Worm (Caenorhabditis elegans) whole organism, young adult: Measurements from ENCODE around the gene T28H10.1.
A peak's percentile ranks its signal among the peaks of the same experiment; 100 is the strongest.

Experiments used
- B0035.1 ChIP-seq: sonication (generic microtip); optimal IDR thresholded peaks from 2 replicates; lab custom pipeline; 2016; ENCODE audit warnings: missing genetic modification characterization, mild to moderate bottlenecking, missing compliant biosample characterization, missing genotype, missing genetic modification reagents
- F57A8.1 ChIP-seq: fragments of 200-800 bp; sonication (Bioruptor generic); optimal IDR thresholded peaks from 2 replicates; lab custom pipeline; 2018; ENCODE audit warnings: mild to moderate bottlenecking, missing genetic modification characterization, moderate library complexity, missing compliant biosample characterization
- F57C9.4 ChIP-seq: sonication (generic microtip); optimal IDR thresholded peaks from 2 replicates; lab custom pipeline; 2017; ENCODE audit warnings: mild to moderate bottlenecking, missing genetic modification characterization, missing compliant biosample characterization
- K12H6.12 ChIP-seq: fragments of 200-800 bp; sonication (Bioruptor generic); optimal IDR thresholded peaks from 2 replicates; lab custom pipeline; 2018; ENCODE audit warnings: mild to moderate bottlenecking, missing genetic modification characterization, missing compliant biosample characterization
- Y56A3A.18 ChIP-seq: fragments of 200-800 bp; sonication (Bioruptor generic); IDR thresholded peaks from 2 replicates; pipeline ENCODE4 v1.3.6; 2022; ENCODE audit warnings: missing genetic modification reagents, missing genetic modification characterization, missing compliant biosample characterization
- ZK185.1 ChIP-seq: sonication (generic microtip); optimal IDR thresholded peaks from 2 replicates; lab custom pipeline; 2016; ENCODE audit warnings: mild to moderate bottlenecking, missing genetic modification characterization, missing compliant biosample characterization; ENCODE audit not compliant: poor library complexity, severe bottlenecking
- aptf-2 ChIP-seq: fragments of 200-800 bp; sonication (Bioruptor generic); conservative IDR thresholded peaks from 2 replicates; pipeline ENCODE4 v1.3.6; 2022; ENCODE audit warnings: missing genetic modification reagents, missing genetic modification characterization, missing compliant biosample characterization
- athp-1 ChIP-seq: sonication (generic microtip); optimal IDR thresholded peaks from 2 replicates; lab custom pipeline; 2017; ENCODE audit warnings: mild to moderate bottlenecking, missing genetic modification characterization, missing compliant biosample characterization
- ccch-3 ChIP-seq: fragments of 200-800 bp; sonication (Bioruptor generic); optimal IDR thresholded peaks from 2 replicates; lab custom pipeline; 2018; ENCODE audit warnings: mild to moderate bottlenecking, missing genetic modification characterization, missing compliant biosample characterization
- ceh-27 ChIP-seq: fragments of 200-800 bp; sonication (Bioruptor generic); optimal IDR thresholded peaks from 2 replicates; lab custom pipeline; 2018; ENCODE audit warnings: mild to moderate bottlenecking, missing genetic modification characterization, moderate library complexity, missing compliant biosample characterization
- ceh-79 ChIP-seq: sonication (generic microtip); optimal IDR thresholded peaks from 2 replicates; lab custom pipeline; 2017; ENCODE audit warnings: mild to moderate bottlenecking, missing genetic modification characterization, missing compliant biosample characterization
- chd-7 ChIP-seq: sonication (generic microtip); optimal IDR thresholded peaks from 2 replicates; lab custom pipeline; 2016; ENCODE audit warnings: mild to moderate bottlenecking, missing genetic modification characterization, moderate library complexity, missing compliant biosample characterization
- dpff-1 ChIP-seq: sonication (generic microtip); optimal IDR thresholded peaks from 2 replicates; lab custom pipeline; 2017; ENCODE audit warnings: mild to moderate bottlenecking, missing genetic modification characterization, missing compliant biosample characterization
- ets-4 ChIP-seq: fragments of 200-800 bp; sonication (Bioruptor generic); optimal IDR thresholded peaks from 2 replicates; lab custom pipeline; 2018; ENCODE audit warnings: mild to moderate bottlenecking, missing genetic modification characterization, missing compliant biosample characterization
- fkh-3 ChIP-seq: sonication (generic microtip); optimal IDR thresholded peaks from 2 replicates; lab custom pipeline; 2016; ENCODE audit warnings: mild to moderate bottlenecking, missing genetic modification characterization, missing compliant biosample characterization
- hlh-12 ChIP-seq: sonication (generic microtip); optimal IDR thresholded peaks from 2 replicates; lab custom pipeline; 2016; ENCODE audit warnings: missing genetic modification characterization, missing compliant biosample characterization
- hlh-26 ChIP-seq: fragments of 200-800 bp; sonication (Bioruptor generic); conservative IDR thresholded peaks from 2 replicates; pipeline ENCODE4 v1.3.6; 2022; ENCODE audit warnings: missing genetic modification reagents, missing genetic modification characterization, missing compliant biosample characterization
- hmg-20 ChIP-seq: fragments of 200-800 bp; sonication (Bioruptor generic); IDR thresholded peaks from 2 replicates; pipeline ENCODE4 v1.3.6; 2022; ENCODE audit warnings: missing genetic modification reagents, missing genetic modification characterization, missing compliant biosample characterization
- hrde-1 ChIP-seq: sonication (generic microtip); optimal IDR thresholded peaks from 2 replicates; lab custom pipeline; 2016; ENCODE audit warnings: missing genetic modification characterization, mild to moderate bottlenecking, missing compliant biosample characterization, moderate library complexity, missing genotype, missing genetic modification reagents, borderline replicate concordance
- let-607 ChIP-seq, 2 experiments: fragments of 200-800 bp in 1 of 2; sonication (Bioruptor generic) in 1 of 2; sonication (generic microtip) in 1 of 2; optimal IDR thresholded peaks; 2 replicates each; lab custom pipeline; 2016 to 2018; ENCODE audit warnings: mild to moderate bottlenecking in 2 of 2, missing compliant biosample characterization in 2 of 2, missing genetic modification characterization in 2 of 2, moderate library complexity in 2 of 2, missing genotype in 1 of 2
- mes-4 ChIP-seq: sonication (generic microtip); optimal IDR thresholded peaks from 2 replicates; lab custom pipeline; 2016; ENCODE audit warnings: missing genotype, missing genetic modification characterization, missing compliant biosample characterization
- nfya-1 ChIP-seq: sonication (generic microtip); optimal IDR thresholded peaks from 2 replicates; lab custom pipeline; 2017; ENCODE audit warnings: antibody characterized with exemption, missing compliant biosample characterization, missing genetic modification characterization, borderline replicate concordance; ENCODE audit not compliant: insufficient read depth
- nhr-179 ChIP-seq: sonication (generic microtip); optimal IDR thresholded peaks from 2 replicates; lab custom pipeline; 2016; ENCODE audit warnings: mild to moderate bottlenecking, missing genetic modification characterization, missing compliant biosample characterization
- rcor-1 ChIP-seq: fragments of 200-800 bp; sonication (Bioruptor generic); IDR thresholded peaks from 2 replicates; pipeline ENCODE4 v1.3.6; 2022; ENCODE audit warnings: missing genetic modification reagents, missing genetic modification characterization, missing compliant biosample characterization
- repo-1 ChIP-seq: sonication (generic microtip); optimal IDR thresholded peaks from 2 replicates; lab custom pipeline; 2017; ENCODE audit warnings: mild to moderate bottlenecking, missing genetic modification characterization, missing compliant biosample characterization
- snpc-3.4 ChIP-seq: sonication (generic microtip); optimal IDR thresholded peaks from 2 replicates; lab custom pipeline; 2017; ENCODE audit warnings: missing genetic modification characterization, mild to moderate bottlenecking, missing compliant biosample characterization, antibody characterized with exemption, moderate library complexity, missing genotype, missing genetic modification reagents
- tbp1 ChIP-seq: fragments of 200-800 bp; sonication (Bioruptor generic); optimal IDR thresholded peaks from 2 replicates; lab custom pipeline; 2018; ENCODE audit warnings: mild to moderate bottlenecking, missing genetic modification characterization, missing compliant biosample characterization
- tbx-9 ChIP-seq: sonication (generic microtip); optimal IDR thresholded peaks from 2 replicates; lab custom pipeline; 2016; ENCODE audit warnings: borderline replicate concordance, missing genetic modification characterization, inconsistent platforms, missing compliant biosample characterization
- zim-3 ChIP-seq: sonication (generic microtip); optimal IDR thresholded peaks from 2 replicates; lab custom pipeline; 2017; ENCODE audit warnings: mild to moderate bottlenecking, missing genetic modification characterization, moderate library complexity, missing compliant biosample characterization
- ztf-18 ChIP-seq: sonication (generic microtip); optimal IDR thresholded peaks from 2 replicates; lab custom pipeline; 2016; ENCODE audit warnings: missing genotype, mild to moderate bottlenecking, missing genetic modification characterization, missing compliant biosample characterization
- ztf-22 ChIP-seq: fragments of 200-800 bp; sonication (Bioruptor generic); optimal IDR thresholded peaks from 2 replicates; lab custom pipeline; 2018; ENCODE audit warnings: mild to moderate bottlenecking, missing genetic modification characterization, moderate library complexity, missing compliant biosample characterization
- ztf-26 ChIP-seq: sonication (generic microtip); optimal IDR thresholded peaks from 2 replicates; lab custom pipeline; 2017; ENCODE audit warnings: missing genetic modification characterization, missing compliant biosample characterization
- ztf-3 ChIP-seq: fragments of 200-800 bp; sonication (Bioruptor generic); optimal IDR thresholded peaks from 2 replicates; lab custom pipeline; 2018; ENCODE audit warnings: mild to moderate bottlenecking, missing genetic modification characterization, missing compliant biosample characterization

Gene T28H10.1

ce11 chrV:12497725-12498263, 5.8 kb upstream of the T28H10.1 start, which contains the start of the genes W04D2.4 and rbm-25 (continued):
- TF ChIP-seq rcor-1 (GFP tag; lab: Robert Waterston, UW): 0 out of 2 replicates have a peak, but pooled peaks have one; percentile 25
- TF ChIP-seq tbp1 (GFP tag; lab: Kevin White, UChicago): peak; percentile 24

- TF ChIP-seq hmg-20 (GFP tag; lab: Robert Waterston, UW) (no peak), B0035.1 (tag; lab: Kevin White, UChicago) (no peak), hrde-1 (tag; lab: Kevin White, UChicago) (no peak), K12H6.12 (tag; lab: Kevin White, UChicago) (no peak), snpc-3.4 (no peak), athp-1 (tag; lab: Kevin White, UChicago) (no peak), nhr-179 (tag; lab: Kevin White, UChicago) (no peak), Y56A3A.18 (no peak), ztf-18 (tag; lab: Kevin White, UChicago) (no peak), aptf-2 (GFP tag; lab: Robert Waterston, UW) (no peak)
Observed at ce11 chrV:12505730-12506129, 2.1 kb downstream of the T28H10.1 start.

ce11 chrV:12506185-12506584, 2.6 kb downstream of the T28H10.1 start, which contains the start of gene nlp-46:
Gene nlp-46 (minus strand): TSS chrV:12506285.
- TF ChIP-seq hlh-26: no peak
- TF ChIP-seq ccch-3 (GFP tag; lab: Kevin White, UChicago): no peak
- no peak for TF ChIP-seq F57C9.4

- peak; percentile 67 for TF ChIP-seq repo-1 (tag; lab: Kevin White, UChicago)
- peak; percentile 13 for TF ChIP-seq tbp1 (GFP tag; lab: Kevin White, UChicago)
- peak; percentile 79 for TF ChIP-seq zim-3 (tag; lab: Kevin White, UChicago)
- peak; percentile 53 for TF ChIP-seq fkh-3 (tag; lab: Kevin White, UChicago)
- peak; percentile 69 for TF ChIP-seq chd-7 (tag; lab: Kevin White, UChicago)
- peak; percentile 61 for TF ChIP-seq ztf-22 (GFP tag; lab: Kevin White, UChicago)
- peak; percentile 61 for TF ChIP-seq ztf-26 (tag; lab: Kevin White, UChicago)
- TF ChIP-seq hlh-12 (tag; lab: Kevin White, UChicago): peak; percentile 43
- TF ChIP-seq ztf-3 (GFP tag; lab: Kevin White, UChicago): peak; percentile 29
- peak; percentile 58 for TF ChIP-seq dpff-1 (tag; lab: Kevin White, UChicago)
- TF ChIP-seq nfya-1 (tag; lab: Kevin White, UChicago): peak; percentile 57
- peak; percentile 63 for TF ChIP-seq F57C9.4
- peak; percentile 60 for TF ChIP-seq athp-1 (tag; lab: Kevin White, UChicago)
- TF ChIP-seq let-607 (tag; optimal IDR thresholded peaks at IDR 0.05; lab: Kevin White, UChicago): peak in 1 of 2 experiments; percentile 38
- TF ChIP-seq ceh-79 (tag; lab: Kevin White, UChicago): peak; percentile 27
- peak; percentile 47 for TF ChIP-seq B0035.1 (tag; lab: Kevin White, UChicago)
- peak; percentile 55 for TF ChIP-seq ceh-27 (GFP tag; lab: Kevin White, UChicago)
- peak; percentile 38 for TF ChIP-seq tbx-9 (tag; lab: Kevin White, UChicago)
- peak; percentile 65 for TF ChIP-seq mes-4 (tag; lab: Kevin White, UChicago)
- peak; percentile 2 for TF ChIP-seq ets-4
- TF ChIP-seq ZK185.1 (tag; lab: Kevin White, UChicago): peak; percentile 47
- TF ChIP-seq F57A8.1 (GFP tag; lab: Kevin White, UChicago): peak; percentile 62
Observed at ce11 chrV:12509922-12510582, 6.5 kb downstream of the T28H10.1 start.
